Fruit fly (Drosophila melanogaster) whole organism, adult: ENCODE results near the gene CG9776.

Experiments used
- CG11617 ChIP-seq: fragments of 200-800 bp; sonication (Bioruptor generic); optimal IDR thresholded peaks from 2 replicates; lab custom pipeline; 2017; ENCODE audit warnings: mild to moderate bottlenecking, missing biosample characterization, missing genetic modification reagents, missing genetic modification characterization
- CG14711 ChIP-seq: fragments of 200-800 bp; sonication (Bioruptor generic); optimal IDR thresholded peaks from 2 replicates; lab custom pipeline; 2018; ENCODE audit warnings: missing biosample characterization, mild to moderate bottlenecking, missing genetic modification characterization, moderate library complexity
- CG33017 ChIP-seq: fragments of 200-800 bp; sonication (Bioruptor generic); optimal IDR thresholded peaks from 2 replicates; lab custom pipeline; 2018; ENCODE audit warnings: missing biosample characterization, mild to moderate bottlenecking, missing genetic modification characterization, moderate library complexity
- CG7045 ChIP-seq: fragments of 200-800 bp; sonication (Bioruptor generic); optimal IDR thresholded peaks from 2 replicates; lab custom pipeline; 2017; ENCODE audit warnings: missing biosample characterization, mild to moderate bottlenecking, missing genetic modification characterization
- CG7101 ChIP-seq: fragments of 200-800 bp; sonication (Bioruptor generic); optimal IDR thresholded peaks from 2 replicates; lab custom pipeline; 2018; ENCODE audit warnings: missing biosample characterization, mild to moderate bottlenecking, missing genetic modification characterization, moderate library complexity
- Clk ChIP-seq: fragments of 200-800 bp; sonication (Bioruptor generic); optimal IDR thresholded peaks from 2 replicates; lab custom pipeline; 2017; ENCODE audit warnings: missing biosample characterization, missing genetic modification characterization
- Hr96 ChIP-seq: fragments of 200-800 bp; sonication (Bioruptor generic); optimal IDR thresholded peaks from 2 replicates; lab custom pipeline; 2016; ENCODE audit warnings: missing biosample characterization, missing genetic modification characterization
- bab1 ChIP-seq: fragments of 200-800 bp; sonication (Bioruptor generic); optimal IDR thresholded peaks from 3 replicates; lab custom pipeline; 2019; ENCODE audit warnings: missing biosample characterization, mild to moderate bottlenecking, missing genetic modification characterization, moderate library complexity
- cic ChIP-seq: fragments of 200-800 bp; sonication (Bioruptor generic); optimal IDR thresholded peaks from 2 replicates; lab custom pipeline; 2017; ENCODE audit warnings: missing biosample characterization, mild to moderate bottlenecking, missing genetic modification characterization, moderate library complexity
- cnc ChIP-seq, 2 experiments: fragments of >200 bp; optimal IDR thresholded peaks; 2 replicates each; lab custom pipeline; 2017
- kay ChIP-seq: fragments of 200-800 bp; sonication (Bioruptor generic); peaks from one replicate; lab custom pipeline; 2016; ENCODE audit warnings: missing biosample characterization, missing genetic modification characterization, borderline replicate concordance
- ovo ChIP-seq: fragments of 200-800 bp; sonication (Bioruptor generic); optimal IDR thresholded peaks from 2 replicates; lab custom pipeline; 2016; ENCODE audit warnings: missing biosample characterization, missing genetic modification characterization
- pad ChIP-seq: fragments of 200-800 bp; sonication (Bioruptor generic); optimal IDR thresholded peaks from 3 replicates; lab custom pipeline; 2017; ENCODE audit warnings: missing biosample characterization, missing genetic modification characterization, mild to moderate bottlenecking, moderate library complexity, missing genetic modification reagents

DNA sequence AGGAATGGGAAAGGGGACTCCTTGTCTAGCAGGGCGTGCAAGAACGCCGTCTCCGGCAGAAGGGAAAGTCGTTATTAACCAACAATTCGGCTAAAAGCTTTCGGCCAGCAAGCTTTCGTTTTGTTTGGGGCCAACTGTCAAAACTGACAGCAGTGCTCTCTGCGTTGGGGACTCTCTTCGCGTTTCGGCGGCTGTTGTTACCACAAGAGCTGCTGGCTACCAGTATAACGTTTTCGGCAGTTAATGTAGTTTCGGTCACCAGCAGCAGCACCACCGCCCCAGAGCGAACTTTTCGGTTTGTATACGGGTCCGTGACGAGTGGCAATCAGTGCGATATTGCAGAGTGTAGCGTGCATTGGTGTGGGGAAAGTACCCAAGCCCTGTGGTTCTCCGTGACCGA is 53.8 kb downstream of the CG9776 start, which contains the start of gene cpx:
- TF ChIP-seq kay (GFP tag; lab: Kevin White, UChicago): no peak
- no peak for TF ChIP-seq CG14711 (tag; lab: Kevin White, UChicago)
- TF ChIP-seq CG11617 (GFP tag; lab: Kevin White, UChicago): no peak
- TF ChIP-seq ovo (GFP tag; lab: Kevin White, UChicago): no peak
- TF ChIP-seq CG7045: no peak
- TF ChIP-seq Hr96 (GFP tag; lab: Kevin White, UChicago): no peak
- no peak for TF ChIP-seq pad (GFP tag; lab: Kevin White, UChicago)
- TF ChIP-seq CG33017 (tag; lab: Kevin White, UChicago): no peak
- no peak for TF ChIP-seq bab1 (GFP tag; lab: Kevin White, UChicago)
- no peak for TF ChIP-seq Clk (GFP tag; lab: Kevin White, UChicago)
- TF ChIP-seq CG7101 (tag; lab: Kevin White, UChicago): no peak
- TF ChIP-seq cic (GFP tag; lab: Kevin White, UChicago): no peak
- no peak for TF ChIP-seq cnc (optimal IDR thresholded peaks at IDR 0.05; lab: Kevin White, UChicago)
